Fruit fly (Drosophila melanogaster) Kc167 (cell line): ENCODE measurements around the gene ND-B16.6.

Source experiments
- Myc ChIP-seq: fragments of >200 bp; optimal IDR thresholded peaks from 2 replicates; lab custom pipeline; 2017; ENCODE audit warnings: missing external identifiers
- Sin3A ChIP-seq: fragments of >200 bp; optimal IDR thresholded peaks from 2 replicates; lab custom pipeline; 2018; ENCODE audit warnings: missing external identifiers
- h ChIP-seq: fragments of >200 bp; optimal IDR thresholded peaks from 3 replicates; lab custom pipeline; 2018; ENCODE audit warnings: missing external identifiers
- insv ChIP-seq: fragments of >200 bp; optimal IDR thresholded peaks from 3 replicates; lab custom pipeline; 2018; ENCODE audit warnings: missing external identifiers
- psq ChIP-seq: fragments of >200 bp; optimal IDR thresholded peaks from 2 replicates; lab custom pipeline; 2017; ENCODE audit warnings: missing external identifiers
- ttk ChIP-seq: sonication (Bioruptor generic); optimal IDR thresholded peaks from 2 replicates; lab custom pipeline; 2017; ENCODE audit warnings: missing external identifiers

ND-B16.6 gene

DNA sequence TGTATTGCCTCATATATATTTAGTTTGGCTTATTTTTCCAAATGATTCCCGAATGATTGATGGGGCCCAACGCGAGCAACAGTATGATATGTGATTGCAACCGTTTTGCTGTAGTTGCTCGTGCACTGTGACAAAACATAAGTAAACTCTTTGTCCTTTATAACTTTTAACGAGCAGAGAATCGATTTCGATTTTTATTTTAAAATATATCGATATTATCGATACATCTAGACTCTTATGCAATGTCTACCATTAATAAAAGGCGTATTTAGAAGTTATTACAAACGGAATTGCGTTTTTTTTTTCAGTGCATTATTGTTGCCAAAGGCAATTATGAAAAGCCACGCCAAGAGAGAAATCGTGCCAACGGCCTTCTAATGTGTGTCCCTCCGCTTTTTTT is 34.6 kb downstream of the ND-B16.6 start:
- no peak for TF ChIP-seq insv
- TF ChIP-seq Myc (lab: Kevin White, UChicago), result no peak
- TF ChIP-seq psq, result no peak
- TF ChIP-seq h, result no peak
- TF ChIP-seq ttk (lab: Kevin White, UChicago), result no peak
- TF ChIP-seq Sin3A, result no peak

DNA sequence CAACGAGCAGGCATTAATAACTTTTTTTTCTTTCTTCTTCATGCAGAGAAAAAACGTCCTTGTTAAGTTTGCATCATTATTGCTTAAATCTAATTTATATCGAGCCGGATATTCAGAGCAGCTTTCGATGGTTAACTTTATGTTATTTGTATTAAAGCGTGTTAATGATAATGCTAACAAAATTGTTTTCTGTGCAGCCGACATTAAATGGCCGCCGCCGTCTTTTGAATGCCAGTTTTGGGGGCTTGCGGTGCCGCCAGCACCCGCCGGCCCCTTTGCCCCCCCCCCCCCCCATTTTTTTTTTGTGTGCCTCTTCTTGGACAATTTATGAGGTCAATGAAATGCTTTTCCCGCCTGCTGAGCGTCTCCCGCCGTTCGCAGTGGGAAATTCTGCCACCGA is 38.7 kb downstream of the ND-B16.6 start:
- TF ChIP-seq psq (no peak), ttk (lab: Kevin White, UChicago) (no peak), insv (no peak), Sin3A (no peak), h (no peak), Myc (lab: Kevin White, UChicago) (no peak)

DNA sequence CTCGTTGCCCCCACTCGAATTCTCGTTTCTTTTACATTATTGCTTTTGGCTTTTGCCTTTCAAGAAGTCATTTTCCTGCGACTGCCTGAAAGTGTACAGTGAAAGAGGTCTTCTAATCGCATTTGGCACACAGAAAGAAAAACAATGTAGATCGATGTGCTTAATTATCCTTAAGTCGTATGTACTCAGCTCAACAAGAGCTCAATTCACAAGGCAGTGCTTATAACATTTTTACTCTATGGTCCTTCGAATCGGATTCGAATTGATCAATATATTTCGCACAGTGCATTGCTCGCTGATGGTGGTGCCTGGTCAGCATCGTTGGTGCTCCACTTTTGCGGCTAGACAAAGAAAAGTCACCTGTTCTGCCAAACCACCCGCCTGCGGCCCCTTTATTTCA is 39.8 kb downstream of the ND-B16.6 start:
- TF ChIP-seq h (no peak), Myc (lab: Kevin White, UChicago) (no peak), Sin3A (no peak)

DNA sequence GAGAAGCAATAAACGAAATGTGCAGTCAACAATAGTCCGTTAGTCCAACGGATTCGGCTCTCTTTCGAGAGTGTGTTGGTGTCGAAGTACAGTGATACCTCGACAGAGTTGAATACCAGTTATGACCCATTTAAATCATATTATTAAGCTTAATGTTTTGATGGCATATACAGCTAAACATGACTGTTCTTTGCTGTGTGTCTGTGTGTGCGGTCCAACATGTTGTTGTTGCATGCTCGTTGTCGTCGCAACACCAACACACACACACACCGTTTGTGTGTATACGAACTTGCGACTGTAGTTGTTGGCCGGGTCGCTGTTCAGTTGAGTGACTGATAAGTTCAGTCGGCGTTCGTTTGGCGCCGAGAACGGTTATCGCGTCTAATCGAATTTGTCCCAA is 41.3 kb downstream of the ND-B16.6 start, which contains the start of gene CG15894:
CG15894 (plus strand) TSS at position 361 of the 400 bp plus-strand sequence.
- TF ChIP-seq insv (no peak), Sin3A (no peak), Myc (lab: Kevin White, UChicago) (no peak), h (no peak), ttk (lab: Kevin White, UChicago) (no peak), psq (no peak)

DNA sequence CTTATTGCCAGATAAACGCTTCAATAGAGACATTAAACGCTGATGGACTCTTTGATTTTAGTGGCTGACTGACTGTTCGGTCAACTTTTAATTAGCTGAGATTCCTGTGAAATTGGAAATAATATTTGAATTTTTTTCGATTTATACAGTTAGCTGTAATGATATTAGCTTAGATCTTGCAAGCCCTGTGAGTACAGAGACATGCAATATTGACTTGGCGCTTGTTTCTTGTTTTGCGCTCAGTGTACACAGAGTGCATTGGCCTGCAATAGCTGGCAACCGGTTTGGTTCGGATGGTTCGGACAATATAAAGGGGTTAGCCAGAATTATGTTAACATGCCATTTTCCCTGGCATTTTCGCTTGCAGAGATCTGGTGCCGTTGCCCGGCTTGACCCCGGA is 44.9 kb downstream of the ND-B16.6 start:
- TF ChIP-seq ttk (lab: Kevin White, UChicago) (no peak), Myc (lab: Kevin White, UChicago) (no peak), Sin3A (no peak), psq (no peak), h (no peak)

DNA sequence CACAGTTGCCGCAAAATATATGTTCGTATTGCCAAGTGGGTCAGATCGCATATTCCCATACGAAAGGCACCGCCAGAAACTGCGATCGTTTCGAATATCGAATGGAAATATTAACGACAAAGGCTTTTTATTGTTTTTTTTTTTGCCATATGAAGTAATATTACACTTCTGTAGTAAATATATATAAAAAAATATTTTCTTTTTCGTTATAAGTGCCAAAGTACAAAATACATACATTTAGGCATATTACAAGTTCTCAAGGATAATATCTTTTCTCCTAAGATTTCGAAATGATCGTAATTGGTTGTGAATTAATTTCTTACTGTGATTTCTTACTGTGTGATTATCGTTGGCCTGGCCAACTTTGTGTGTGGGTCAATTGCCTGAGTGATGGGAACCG is 46.0 kb downstream of the ND-B16.6 start:
- TF ChIP-seq Sin3A, result no peak
- TF ChIP-seq insv, result no peak
- TF ChIP-seq Myc (lab: Kevin White, UChicago), result no peak
- no peak for TF ChIP-seq h
- TF ChIP-seq ttk (lab: Kevin White, UChicago), result no peak
- TF ChIP-seq psq, result no peak

DNA sequence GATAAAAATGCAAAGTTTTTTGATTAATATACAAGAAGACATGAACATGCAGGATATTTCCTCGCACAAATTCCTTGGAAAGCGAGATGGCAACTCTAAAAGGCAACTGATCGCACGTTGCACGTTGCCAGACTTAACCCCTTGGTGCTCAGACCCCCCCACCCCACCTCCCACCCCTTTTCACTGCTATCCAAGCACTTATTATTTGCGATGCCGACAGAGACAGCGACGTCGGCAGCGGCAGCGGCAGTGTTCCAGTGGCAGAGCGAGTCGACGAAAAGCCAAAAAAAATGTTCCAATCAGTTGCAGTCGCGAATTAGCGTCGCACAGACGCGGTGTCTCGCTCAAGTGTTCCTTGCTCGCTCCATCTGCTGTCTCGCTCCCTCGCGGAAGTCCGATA is 46.5 kb downstream of the ND-B16.6 start, which contains the start of gene CG3823:
CG3823 (plus strand) TSS at position 301 of the 400 bp plus-strand sequence.
- no peak for TF ChIP-seq psq
- no peak for TF ChIP-seq h
- no peak for TF ChIP-seq Myc (lab: Kevin White, UChicago)
- no peak for TF ChIP-seq Sin3A
- TF ChIP-seq insv, result no peak

DNA sequence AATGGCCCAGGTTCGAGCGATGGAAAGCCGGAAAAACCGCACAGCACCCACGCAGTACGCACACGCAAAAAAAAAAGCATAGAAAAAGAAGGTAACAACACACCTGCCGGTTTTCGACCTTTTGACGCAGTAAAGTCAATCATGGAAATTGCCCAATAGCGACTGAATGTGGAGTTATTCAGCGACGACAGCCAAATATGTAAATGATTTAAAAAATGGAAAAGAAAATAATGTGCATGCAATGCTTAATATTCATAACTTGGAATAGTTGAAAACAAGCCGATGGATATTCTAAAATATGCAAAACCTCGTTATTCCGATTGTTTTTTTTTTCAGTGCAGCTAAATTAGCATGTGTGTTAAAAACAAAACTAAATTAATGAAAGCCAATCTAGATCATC is 47.0 kb downstream of the ND-B16.6 start:
- TF ChIP-seq Myc (lab: Kevin White, UChicago) (no peak), Sin3A (no peak), insv (no peak), ttk (lab: Kevin White, UChicago) (no peak), h (no peak), psq (no peak)

DNA sequence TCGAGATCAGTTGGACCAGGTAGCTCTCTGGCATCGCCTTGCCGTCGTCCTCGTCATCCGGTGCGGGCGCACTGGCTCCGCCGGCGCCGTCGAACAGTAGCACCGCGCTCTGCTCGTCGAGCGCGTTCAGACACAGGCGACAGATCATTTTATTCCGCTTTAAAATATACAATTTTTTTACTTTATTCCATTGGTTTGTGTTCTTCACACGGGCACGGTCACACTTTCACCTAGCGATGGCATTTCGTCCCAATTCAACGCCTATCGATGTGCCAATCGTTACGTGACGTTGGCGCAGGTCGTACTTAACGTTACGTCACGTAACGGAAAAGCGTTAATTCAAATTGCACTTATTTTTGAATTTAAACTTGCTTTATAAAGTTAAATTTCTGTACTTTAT is 49.1 kb downstream of the ND-B16.6 start, which contains the start of gene CG12219:
CG12219 (minus strand) TSS at position 234 of the 400 bp plus-strand sequence.
- TF ChIP-seq h (no peak), Myc (lab: Kevin White, UChicago) (no peak), ttk (lab: Kevin White, UChicago) (no peak), psq (no peak), Sin3A (no peak), insv (no peak)
